Fruit fly (Drosophila melanogaster) whole organism, pupa: ENCODE data around the gene CG7328.

Source experiments
- CG10348 ChIP-seq: fragments of 200-800 bp; sonication (Bioruptor generic); IDR thresholded peaks from 2 replicates; pipeline ENCODE4 v1.3.6; 2022; ENCODE audit warnings: missing biosample characterization, missing genetic modification characterization
- CG15710 ChIP-seq: fragments of 200-800 bp; sonication (Bioruptor generic); optimal IDR thresholded peaks from 2 replicates; lab custom pipeline; 2018; ENCODE audit warnings: missing biosample characterization, mild to moderate bottlenecking, missing genetic modification characterization, moderate library complexity
- CG17806 ChIP-seq: fragments of 200-800 bp; sonication (Bioruptor generic); optimal IDR thresholded peaks from 2 replicates; lab custom pipeline; 2018; ENCODE audit warnings: missing biosample characterization, mild to moderate bottlenecking, missing genetic modification characterization, moderate library complexity
- CG32121 ChIP-seq: fragments of 200-800 bp; sonication (Bioruptor generic); IDR thresholded peaks from 2 replicates; pipeline ENCODE4 v1.3.6; 2022; ENCODE audit warnings: missing biosample characterization, missing genetic modification characterization
- CG4496 ChIP-seq: fragments of 200-800 bp; sonication (Bioruptor generic); IDR thresholded peaks from 3 replicates; pipeline ENCODE4 v1.3.6; 2022; ENCODE audit warnings: missing biosample characterization, missing genetic modification characterization
- CG8159 ChIP-seq: fragments of 200-800 bp; sonication (Bioruptor generic); optimal IDR thresholded peaks from 3 replicates; lab custom pipeline; 2018; ENCODE audit warnings: missing biosample characterization, mild to moderate bottlenecking, missing genetic modification characterization, moderate library complexity
- CG9948 ChIP-seq: fragments of 200-800 bp; sonication (Bioruptor generic); optimal IDR thresholded peaks from 2 replicates; lab custom pipeline; 2018; ENCODE audit warnings: missing biosample characterization, mild to moderate bottlenecking, missing genetic modification characterization, moderate library complexity
- D1 ChIP-seq: fragments of 200-800 bp; sonication (Bioruptor generic); optimal IDR thresholded peaks from 2 replicates; lab custom pipeline; 2018; ENCODE audit warnings: missing biosample characterization, mild to moderate bottlenecking, missing genetic modification characterization, moderate library complexity
- EcR ChIP-seq: fragments of 200-800 bp; sonication (Bioruptor generic); optimal IDR thresholded peaks from 3 replicates; lab custom pipeline; 2019; ENCODE audit warnings: missing biosample characterization, missing genetic modification characterization, mild to moderate bottlenecking, moderate library complexity, missing genetic modification reagents
- Pif1B ChIP-seq: fragments of 200-800 bp; sonication (Bioruptor generic); optimal IDR thresholded peaks from 3 replicates; lab custom pipeline; 2016; ENCODE audit warnings: missing biosample characterization, missing genetic modification characterization
- fd96Ca ChIP-seq: fragments of 200-800 bp; sonication (Bioruptor generic); IDR thresholded peaks from 3 replicates; pipeline ENCODE4 v1.3.6; 2022; ENCODE audit warnings: missing biosample characterization, missing genetic modification characterization

CG7328 gene

dm6 chr3L:20104543-20105046 is 35.8 kb downstream of the CG7328 start:
- no peak for TF ChIP-seq CG9948 (tag; lab: Kevin White, UChicago)
- TF ChIP-seq D1 (tag; lab: Kevin White, UChicago), result no peak
- TF ChIP-seq fd96Ca (GFP tag; lab: Robert Waterston, UW), result no peak
- TF ChIP-seq Pif1B, result no peak
- TF ChIP-seq, all 21 proteins: peak for 0

dm6 chr3L:20103777-20104542 is 36.4 kb downstream of the CG7328 start, which contains the start of gene CG14186:
Gene CG14186, minus strand, starts transcription at chr3L:20103827.
- TF ChIP-seq fd96Ca (GFP tag; lab: Robert Waterston, UW) (0 out of 3 replicates have a peak, but pooled peaks have one; percentile 11), CG17806 (tag; lab: Kevin White, UChicago) (no peak), CG10348 (no peak), CG8159 (no peak), EcR (GFP tag; lab: Kevin White, UChicago) (no peak), CG4496 (GFP tag; lab: Robert Waterston, UW) (0 out of 3 replicates have a peak, but pooled peaks have one; percentile 14), CG15710 (tag; lab: Kevin White, UChicago) (no peak)

DNA sequence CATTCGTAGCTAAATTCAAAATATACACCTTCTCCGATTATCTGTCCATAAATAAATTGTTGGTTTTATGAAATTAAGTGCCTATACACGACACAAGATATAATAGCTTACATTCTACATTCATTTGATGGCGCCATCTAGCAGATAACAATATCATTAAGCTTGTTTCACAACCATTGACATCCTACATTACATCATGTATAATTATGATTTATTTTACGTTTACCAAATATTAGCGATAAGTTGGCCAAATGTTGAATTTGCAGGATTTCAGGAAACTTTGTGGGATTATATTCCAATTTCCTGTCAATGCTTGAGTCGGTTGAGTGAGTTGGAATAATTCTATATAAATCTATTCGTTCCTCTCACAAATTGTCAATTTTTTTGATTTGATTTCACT is 43.1 kb downstream of the CG7328 start:
- TF ChIP-seq D1 (tag; lab: Kevin White, UChicago) (peak; percentile 70), CG32121 (no peak)
